Fruit fly (Drosophila melanogaster): ENCODE results near the gene CG13728.
A peak's percentile ranks its signal among the peaks of the same experiment; 100 is the strongest.

The CG13728 gene

dm6 chr3L:17425132-17425713, 42.7 kb upstream of the CG13728 start, which contains the start of the genes Sec3 and COX7B (continued):
- TF ChIP-seq CG17802 (tag; optimal IDR thresholded peaks at IDR 0.05), result no peak
- no peak for TF ChIP-seq toy (GFP tag; IDR thresholded peaks at IDR 0.05)
- no peak for TF ChIP-seq CG10959 (GFP tag; IDR thresholded peaks at IDR 0.05)
- peak; percentile 66 for TF ChIP-seq PHDP (tag; optimal IDR thresholded peaks at IDR 0.05)
- TF ChIP-seq rib (GFP tag; IDR thresholded peaks at IDR 0.05), result 0 out of 2 replicates have a peak, but pooled peaks have one; percentile 22
- TF ChIP-seq Nf-YB (GFP tag; optimal IDR thresholded peaks at IDR 0.05), result peak; percentile 11
- peak; percentile 53 for TF ChIP-seq dmrt99B (tag; optimal IDR thresholded peaks at IDR 0.05)
- peak; percentile 78 for TF ChIP-seq CG30403 (GFP tag; optimal IDR thresholded peaks at IDR 0.05)
- no peak for TF ChIP-seq ttk (GFP tag; IDR thresholded peaks at IDR 0.05)
- peak; percentile 63; the same call in 1 of the 2 replicates for TF ChIP-seq CG7372 (GFP tag; IDR thresholded peaks at IDR 0.05)
- TF ChIP-seq CG34422 (GFP tag; IDR thresholded peaks at IDR 0.05), result peak; percentile 63
- peak; percentile 62 for TF ChIP-seq Abd-B (GFP tag; optimal IDR thresholded peaks at IDR 0.05)
- TF ChIP-seq abd-A (tag; optimal IDR thresholded peaks at IDR 0.05), result no peak
- TF ChIP-seq CG2116 (GFP tag; optimal IDR thresholded peaks at IDR 0.05), result peak; percentile 75
- peak; percentile 38 for TF ChIP-seq CHES-1-like (GFP tag; optimal IDR thresholded peaks at IDR 0.05)
- TF ChIP-seq Sin3A (optimal IDR thresholded peaks at IDR 0.05), result peak; percentile 77
- TF ChIP-seq unc-4 (GFP tag; IDR thresholded peaks at IDR 0.05; ENCODE audit: partially characterized antibody), result peak; percentile 95
- TF ChIP-seq odd (GFP tag; optimal IDR thresholded peaks at IDR 0.05), result peak; percentile 11
- no peak for TF ChIP-seq disco-r (GFP tag; optimal IDR thresholded peaks at IDR 0.05)
- peak; percentile 72 for TF ChIP-seq vvl (GFP tag; IDR thresholded peaks at IDR 0.05)
- TF ChIP-seq pfk (GFP tag; optimal IDR thresholded peaks at IDR 0.05), result no peak
- TF ChIP-seq CG17829 (tag; optimal IDR thresholded peaks at IDR 0.05), result peak; percentile 79
- no peak for TF ChIP-seq CG11085 (GFP tag; IDR thresholded peaks at IDR 0.05)
- peak; percentile 84 for TF ChIP-seq HLH4C (GFP tag; IDR thresholded peaks at IDR 0.05; ENCODE audit: partially characterized antibody)
- no peak for TF ChIP-seq CG32772 (GFP tag; IDR thresholded peaks at IDR 0.05)
- peak; percentile 83 for TF ChIP-seq HmgZ (tag; optimal IDR thresholded peaks at IDR 0.05)
- no peak for TF ChIP-seq cad (GFP tag; optimal IDR thresholded peaks at IDR 0.05)
- no peak for TF ChIP-seq eve (GFP tag; optimal IDR thresholded peaks at IDR 0.05)
- TF ChIP-seq CG4328 (GFP tag; optimal IDR thresholded peaks at IDR 0.05), result peak; percentile 51
- TF ChIP-seq Side (GFP tag; optimal IDR thresholded peaks at IDR 0.05), result peak; percentile 34
- peak; percentile 31; the same call in 2 of the 4 replicates for TF ChIP-seq Gug (GFP tag; IDR thresholded peaks at IDR 0.05)
- TF ChIP-seq CG16815 (GFP tag; optimal IDR thresholded peaks at IDR 0.05), result peak; percentile 26
- TF ChIP-seq fd64A (GFP tag; optimal IDR thresholded peaks at IDR 0.05), result no peak
- peak; percentile 77; the same call in 2 of the 3 replicates for TF ChIP-seq mld (GFP tag; IDR thresholded peaks at IDR 0.05; ENCODE audit: partially characterized antibody)
- no peak for TF ChIP-seq CG15011 (GFP tag; optimal IDR thresholded peaks at IDR 0.05)
- TF ChIP-seq hb (GFP tag; IDR thresholded peaks at IDR 0.05; ENCODE audit: partially characterized antibody), result peak; percentile 76
- peak; percentile 76 for TF ChIP-seq CG17186 (GFP tag; optimal IDR thresholded peaks at IDR 0.05)
- peak; percentile 67 for TF ChIP-seq CG10543 (GFP tag; optimal IDR thresholded peaks at IDR 0.05)
- no peak for TF ChIP-seq pros (GFP tag; optimal IDR thresholded peaks at IDR 0.05)
- TF ChIP-seq CG2678 (tag; optimal IDR thresholded peaks at IDR 0.05), result peak; percentile 74
- TF ChIP-seq CG6689 (GFP tag; IDR thresholded peaks at IDR 0.05), result peak; percentile 64
- no peak for TF ChIP-seq cas (GFP tag; IDR thresholded peaks at IDR 0.05)
- TF ChIP-seq CG15696 (tag; optimal IDR thresholded peaks at IDR 0.05), result peak; percentile 76
- no peak for TF ChIP-seq Ravus (GFP tag; IDR thresholded peaks at IDR 0.05)
- TF ChIP-seq bsh (GFP tag; optimal IDR thresholded peaks at IDR 0.05), result peak in 1 of 2 experiments; percentile 55
- TF ChIP-seq gro (GFP tag; optimal IDR thresholded peaks at IDR 0.05), result peak; percentile 26
- TF ChIP-seq gfzf (GFP tag; optimal IDR thresholded peaks at IDR 0.05), result peak; percentile 82
- peak in 1 of 2 experiments; percentile 61 for TF ChIP-seq insv (GFP tag; optimal IDR thresholded peaks at IDR 0.05)
- peak; percentile 47 for TF ChIP-seq Hmx (GFP tag; optimal IDR thresholded peaks at IDR 0.05)
- no peak for TF ChIP-seq TFAM (GFP tag; optimal IDR thresholded peaks at IDR 0.05)

All from whole organism, embryonic.